Worm (Caenorhabditis elegans): ENCODE results near the gene cwp-3.

cwp-3 gene

DNA sequence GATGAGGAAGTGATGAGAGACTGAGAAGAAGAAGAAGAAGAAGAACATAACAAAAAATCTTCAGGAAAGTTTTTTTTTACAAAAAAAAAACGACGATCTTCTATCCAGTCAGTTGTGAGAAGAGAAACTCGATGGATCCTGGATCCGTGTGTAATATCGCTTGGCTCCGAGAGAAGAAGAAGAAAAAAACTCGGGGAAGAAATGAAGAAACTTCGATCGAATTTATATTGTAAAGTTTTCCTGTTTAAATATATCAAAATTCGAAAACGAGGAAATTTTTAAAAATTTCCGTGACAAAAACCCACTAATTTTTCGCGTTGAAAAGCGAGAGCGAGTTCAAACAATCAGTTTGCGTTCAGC, 19.3 kb upstream of the cwp-3 start, which contains the start of gene adss-1:
Gene adss-1 (minus strand): TSS at position 101 of the 360 bp plus-strand sequence.
- TF ChIP-seq F16B12.6 (tag; optimal IDR thresholded peaks at IDR 0.05) (no peak), elt-2 (tag; optimal IDR thresholded peaks at IDR 0.05) (no peak), lin-14 (GFP tag; optimal IDR thresholded peaks at IDR 0.05) (no peak), ceh-90 (tag; optimal IDR thresholded peaks at IDR 0.05) (no peak), aha-1 (tag; optimal IDR thresholded peaks at IDR 0.05) (no peak), elt-3 (tag; optimal IDR thresholded peaks at IDR 0.05) (no peak), ceh-63 (GFP tag; optimal IDR thresholded peaks at IDR 0.05) (no peak), fos-1 (tag; optimal IDR thresholded peaks at IDR 0.05) (no peak), swsn-7 (tag; optimal IDR thresholded peaks at IDR 0.05) (no peak), blmp-1 (tag; optimal IDR thresholded peaks at IDR 0.05) (no peak), snu-23 (GFP tag; optimal IDR thresholded peaks at IDR 0.05) (no peak), lin-13 (GFP tag; optimal IDR thresholded peaks at IDR 0.05) (no peak), sup-37 (GFP tag; optimal IDR thresholded peaks at IDR 0.05) (no peak), nhr-19 (GFP tag; conservative IDR thresholded peaks at IDR 0.05) (no peak), mef-2 (tag; optimal IDR thresholded peaks at IDR 0.05) (no peak)

- peak; percentile 82 for TF ChIP-seq aly-2 (tag; optimal IDR thresholded peaks at IDR 0.05)
- TF ChIP-seq snu-23 (GFP tag; optimal IDR thresholded peaks at IDR 0.05): no peak
- TF ChIP-seq lin-13 (GFP tag; optimal IDR thresholded peaks at IDR 0.05): peak; percentile 13
- no peak for TF ChIP-seq irx-1 (tag; optimal IDR thresholded peaks at IDR 0.05)
- TF ChIP-seq nhr-237 (tag; optimal IDR thresholded peaks at IDR 0.05): no peak
- no peak for TF ChIP-seq nhr-11 (tag; optimal IDR thresholded peaks at IDR 0.05)
- TF ChIP-seq lsy-2 (tag; optimal IDR thresholded peaks at IDR 0.05): peak; percentile 25
- no peak for TF ChIP-seq rnt-1 (tag; optimal IDR thresholded peaks at IDR 0.05)
- TF ChIP-seq F16B12.6 (tag; optimal IDR thresholded peaks at IDR 0.05): no peak
- TF ChIP-seq ztf-4 (tag; optimal IDR thresholded peaks at IDR 0.05): peak; percentile 74
- 0 out of 2 replicates have a peak, but pooled peaks have one; percentile 6 for TF ChIP-seq grh-1 (GFP tag; IDR thresholded peaks at IDR 0.05)
- no peak for TF ChIP-seq tlp-1 (tag; optimal IDR thresholded peaks at IDR 0.05)
- TF ChIP-seq elt-2 (tag; optimal IDR thresholded peaks at IDR 0.05): peak; percentile 30
- no peak for TF ChIP-seq ets-5 (GFP tag; IDR thresholded peaks at IDR 0.05)
- TF ChIP-seq nhr-77 (tag; optimal IDR thresholded peaks at IDR 0.05): no peak
- no peak for TF ChIP-seq zag-1 (tag; optimal IDR thresholded peaks at IDR 0.05)
- no peak for TF ChIP-seq nhr-12 (tag; optimal IDR thresholded peaks at IDR 0.05)
- peak; percentile 21 for TF ChIP-seq mep-1 (tag; optimal IDR thresholded peaks at IDR 0.05)
- peak; percentile 7 for TF ChIP-seq lin-14 (GFP tag; optimal IDR thresholded peaks at IDR 0.05)
- TF ChIP-seq snpc-4 (tag; optimal IDR thresholded peaks at IDR 0.05): no peak
- no peak for TF ChIP-seq dsc-1 (tag; optimal IDR thresholded peaks at IDR 0.05)
- no peak for TF ChIP-seq unc-130 (tag; optimal IDR thresholded peaks at IDR 0.05)
- no peak for TF ChIP-seq C04F5.9 (tag; optimal IDR thresholded peaks at IDR 0.05)
- TF ChIP-seq sup-37 (GFP tag; optimal IDR thresholded peaks at IDR 0.05): no peak
- TF ChIP-seq alr-1 (tag; optimal IDR thresholded peaks at IDR 0.05; ENCODE audit: borderline replicate concordance): no peak
- no peak for TF ChIP-seq vab-15 (tag; optimal IDR thresholded peaks at IDR 0.05)
- no peak for TF ChIP-seq lin-15B (tag; optimal IDR thresholded peaks at IDR 0.05)
- TF ChIP-seq elt-3 (tag; optimal IDR thresholded peaks at IDR 0.05): peak in 1 of 6 experiments; percentile 40
- no peak for TF ChIP-seq swsn-7 (tag; optimal IDR thresholded peaks at IDR 0.05)
- TF ChIP-seq nhr-84 (tag; optimal IDR thresholded peaks at IDR 0.05): no peak
- TF ChIP-seq mab-9 (GFP tag; IDR thresholded peaks at IDR 0.05): no peak
- no peak for TF ChIP-seq ceh-90 (tag; optimal IDR thresholded peaks at IDR 0.05)
- no peak for TF ChIP-seq unc-62 (GFP tag; optimal IDR thresholded peaks at IDR 0.05)
- TF ChIP-seq fkh-8 (tag; optimal IDR thresholded peaks at IDR 0.05): no peak
- TF ChIP-seq aha-1 (tag; optimal IDR thresholded peaks at IDR 0.05): no peak
- TF ChIP-seq lin-39 (tag; optimal IDR thresholded peaks at IDR 0.05): no peak
- TF ChIP-seq hpl-2 (GFP tag; optimal IDR thresholded peaks at IDR 0.05): peak; percentile 3
- TF ChIP-seq lin-35 (GFP tag; optimal IDR thresholded peaks at IDR 0.05): peak in 1 of 2 experiments; percentile 10
- TF ChIP-seq tbx-2 (tag; optimal IDR thresholded peaks at IDR 0.05): no peak
- no peak for TF ChIP-seq nhr-76 (tag; optimal IDR thresholded peaks at IDR 0.05)
- no peak for TF ChIP-seq sox-4 (tag; optimal IDR thresholded peaks at IDR 0.05)
- no peak for TF ChIP-seq pag-3 (tag; optimal IDR thresholded peaks at IDR 0.05; ENCODE audit: borderline replicate concordance, insufficient read depth)
- TF ChIP-seq sptf-1 (tag; optimal IDR thresholded peaks at IDR 0.05): no peak
- no peak for TF ChIP-seq hlh-4 (tag; optimal IDR thresholded peaks at IDR 0.05)
- TF ChIP-seq mef-2 (tag; optimal IDR thresholded peaks at IDR 0.05): no peak
- TF ChIP-seq ama-1 (optimal IDR thresholded peaks at IDR 0.05): peak; percentile 80
Observed at ce11 chrV:4823683-4824391, 18.8 kb upstream of the cwp-3 start.

Measured in whole organism, L1 larva.